Worm (Caenorhabditis elegans) whole organism, L3 larva: ENCODE measurements around the gene fbxb-75.

ENCODE experiments used
- R02D3.7 ChIP-seq: fragments of 150-350 bp; optimal IDR thresholded peaks from 2 replicates; lab custom pipeline; 2014; ENCODE audit warnings: missing biosample characterization, missing genetic modification characterization
- aly-2 ChIP-seq: fragments of 150-350 bp; optimal IDR thresholded peaks from 2 replicates; lab custom pipeline; 2014; ENCODE audit warnings: missing biosample characterization, missing genetic modification characterization
- ama-1 ChIP-seq: fragments of 150-350 bp; optimal IDR thresholded peaks from 2 replicates; lab custom pipeline; 2018
- egl-27 ChIP-seq: sonication (generic microtip); optimal IDR thresholded peaks from 4 replicates; lab custom pipeline; 2017; ENCODE audit warnings: missing biosample characterization, missing genetic modification reagents, missing genetic modification characterization
- egl-5 ChIP-seq: fragments of 150-350 bp; optimal IDR thresholded peaks from 2 replicates; lab custom pipeline; 2017; ENCODE audit warnings: missing biosample characterization, missing genetic modification reagents, missing genetic modification characterization, inconsistent platforms
- elt-1 ChIP-seq: fragments of 150-350 bp; optimal IDR thresholded peaks from 2 replicates; lab custom pipeline; 2014; ENCODE audit warnings: missing biosample characterization, missing genetic modification characterization
- fkh-10 ChIP-seq: sonication (generic microtip); optimal IDR thresholded peaks from 2 replicates; lab custom pipeline; 2017; ENCODE audit warnings: missing biosample characterization, missing genetic modification reagents, missing genetic modification characterization
- fkh-2 ChIP-seq: fragments of 150-350 bp; optimal IDR thresholded peaks from 2 replicates; lab custom pipeline; 2014; ENCODE audit warnings: missing biosample characterization, missing genetic modification reagents, missing genetic modification characterization
- fos-1 ChIP-seq: fragments of 150-350 bp; optimal IDR thresholded peaks from 2 replicates; lab custom pipeline; 2014; ENCODE audit warnings: missing biosample characterization, missing genetic modification characterization
- hmg-11 ChIP-seq: sonication (generic microtip); optimal IDR thresholded peaks from 2 replicates; lab custom pipeline; 2016; ENCODE audit warnings: missing genetic modification characterization, missing compliant biosample characterization
- jun-1 ChIP-seq: fragments of 150-350 bp; optimal IDR thresholded peaks from 2 replicates; lab custom pipeline; 2014; ENCODE audit warnings: missing biosample characterization, missing genetic modification reagents, missing genetic modification characterization
- lin-15B ChIP-seq: fragments of 150-350 bp; optimal IDR thresholded peaks from 2 replicates; lab custom pipeline; 2014; ENCODE audit warnings: missing biosample characterization, missing genetic modification characterization
- lin-39 ChIP-seq: fragments of 150-350 bp; optimal IDR thresholded peaks from 2 replicates; lab custom pipeline; 2018; ENCODE audit warnings: missing biosample characterization, missing genetic modification reagents, missing genetic modification characterization
- lsy-12 ChIP-seq: sonication (generic microtip); optimal IDR thresholded peaks from 2 replicates; lab custom pipeline; 2016; ENCODE audit warnings: mild to moderate bottlenecking, missing genetic modification characterization, missing compliant biosample characterization
- mdl-1 ChIP-seq: fragments of 150-350 bp; optimal IDR thresholded peaks from 2 replicates; lab custom pipeline; 2014; ENCODE audit warnings: missing biosample characterization, missing genetic modification characterization
- mml-1 ChIP-seq: fragments of 150-350 bp; sonication (generic microtip); optimal IDR thresholded peaks from 3 replicates; lab custom pipeline; 2014; ENCODE audit warnings: missing biosample characterization, missing genetic modification characterization
- nfya-1 ChIP-seq: sonication (generic microtip); optimal IDR thresholded peaks from 2 replicates; lab custom pipeline; 2017; ENCODE audit warnings: missing genetic modification characterization, mild to moderate bottlenecking, missing compliant biosample characterization, antibody characterized with exemption, moderate library complexity; ENCODE audit not compliant: insufficient read depth
- nhr-23 ChIP-seq: fragments of 150-350 bp; optimal IDR thresholded peaks from 2 replicates; lab custom pipeline; 2014; ENCODE audit warnings: missing biosample characterization, missing genetic modification reagents, missing genetic modification characterization
- nhr-237 ChIP-seq: fragments of 150-350 bp; optimal IDR thresholded peaks from 2 replicates; lab custom pipeline; 2014; ENCODE audit warnings: missing biosample characterization, missing genetic modification characterization
- nhr-25 ChIP-seq: sonication (generic microtip); optimal IDR thresholded peaks from 2 replicates; lab custom pipeline; 2017; ENCODE audit warnings: missing biosample characterization, missing genetic modification characterization
- nhr-28 ChIP-seq: fragments of 150-350 bp; optimal IDR thresholded peaks from 2 replicates; lab custom pipeline; 2014; ENCODE audit warnings: missing biosample characterization, missing genetic modification characterization
- nhr-43 ChIP-seq: sonication (generic microtip); optimal IDR thresholded peaks from 2 replicates; lab custom pipeline; 2016; ENCODE audit warnings: mild to moderate bottlenecking, missing genetic modification characterization, missing compliant biosample characterization; ENCODE audit not compliant: poor library complexity, severe bottlenecking
- nhr-67 ChIP-seq: fragments of 150-350 bp; optimal IDR thresholded peaks from 2 replicates; lab custom pipeline; 2014; ENCODE audit warnings: missing biosample characterization, missing genetic modification characterization
- nhr-76 ChIP-seq: fragments of 150-350 bp; sonication (generic microtip); optimal IDR thresholded peaks from 5 replicates; lab custom pipeline; 2014; ENCODE audit warnings: missing biosample characterization, missing genetic modification characterization
- nhr-77 ChIP-seq: fragments of 150-350 bp; optimal IDR thresholded peaks from 2 replicates; lab custom pipeline; 2014; ENCODE audit warnings: missing biosample characterization, missing genetic modification characterization
- pha-4 ChIP-seq: fragments of 150-350 bp; optimal IDR thresholded peaks from 2 replicates; lab custom pipeline; 2014; ENCODE audit warnings: missing biosample characterization, missing genetic modification reagents, missing genetic modification characterization
- unc-39 ChIP-seq: sonication (generic microtip); optimal IDR thresholded peaks from 4 replicates; lab custom pipeline; 2017; ENCODE audit warnings: missing biosample characterization, missing genetic modification characterization
- ztf-11 ChIP-seq: fragments of 150-350 bp; optimal IDR thresholded peaks from 2 replicates; lab custom pipeline; 2014; ENCODE audit warnings: missing biosample characterization, missing genetic modification characterization
- ztf-4 ChIP-seq: fragments of 150-350 bp; optimal IDR thresholded peaks from 2 replicates; lab custom pipeline; 2014; ENCODE audit warnings: missing biosample characterization, missing genetic modification characterization

fbxb-75 gene

DNA sequence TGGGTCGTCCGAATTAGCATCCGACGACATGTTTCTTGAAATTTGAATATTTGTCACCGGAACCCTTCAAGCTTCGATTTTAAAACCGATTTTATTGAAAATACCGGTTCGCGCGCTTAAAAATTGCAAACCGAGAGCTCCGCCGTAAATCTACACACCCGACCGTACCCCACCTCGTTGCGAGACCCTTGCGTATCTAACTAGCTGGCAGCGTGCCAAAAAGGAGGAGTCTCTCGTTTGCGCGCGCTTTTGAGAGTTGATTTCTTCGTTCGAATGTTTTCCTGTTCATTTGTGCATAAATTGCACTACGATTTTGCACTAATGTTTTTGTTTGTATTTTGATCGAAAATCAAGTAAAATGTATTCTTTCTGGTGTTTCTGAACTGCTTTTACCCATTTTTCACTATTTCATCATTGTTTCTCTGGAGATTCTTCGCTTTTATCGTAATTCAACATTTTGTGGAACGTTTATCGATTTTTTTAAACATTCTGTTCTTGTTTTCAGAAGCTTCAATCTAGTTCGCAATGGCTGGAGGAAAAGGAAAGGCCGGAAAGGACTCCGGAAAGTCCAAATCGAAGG is 4.8 kb upstream of the fbxb-75 start, which contains the start of the genes wapl-1 and htz-1 (continued):
- TF ChIP-seq fkh-10 (GFP tag; lab: Kevin White, UChicago) (peak; percentile 84), nhr-237 (no peak), elt-1 (tag; lab: Kevin White, UChicago) (peak; percentile 81), nhr-67 (no peak), aly-2 (tag; lab: Kevin White, UChicago) (no peak), unc-39 (tag; lab: Kevin White, UChicago) (no peak), pha-4 (tag; lab: Kevin White, UChicago) (peak; percentile 99), R02D3.7 (peak; percentile 99), nhr-43 (tag; lab: Kevin White, UChicago) (peak; percentile 88), fkh-2 (tag; lab: Kevin White, UChicago) (peak; percentile 26), egl-27 (tag; lab: Kevin White, UChicago) (peak; percentile 76), hmg-11 (tag; lab: Kevin White, UChicago) (peak; percentile 90), fos-1 (tag; lab: Kevin White, UChicago) (peak; percentile 69), lsy-12 (tag; lab: Kevin White, UChicago) (peak; percentile 94), nhr-77 (tag; lab: Kevin White, UChicago) (peak; percentile 69), lin-15B (tag; lab: Kevin White, UChicago) (peak; percentile 97), ztf-4 (tag; lab: Kevin White, UChicago) (peak; percentile 63), egl-5 (peak; percentile 24), nfya-1 (tag; lab: Kevin White, UChicago) (peak; percentile 99), lin-39 (tag; lab: Kevin White, UChicago) (peak; percentile 99), nhr-28 (tag; lab: Kevin White, UChicago) (no peak)
- TF ChIP-seq, all 47 proteins: peak for 33

DNA sequence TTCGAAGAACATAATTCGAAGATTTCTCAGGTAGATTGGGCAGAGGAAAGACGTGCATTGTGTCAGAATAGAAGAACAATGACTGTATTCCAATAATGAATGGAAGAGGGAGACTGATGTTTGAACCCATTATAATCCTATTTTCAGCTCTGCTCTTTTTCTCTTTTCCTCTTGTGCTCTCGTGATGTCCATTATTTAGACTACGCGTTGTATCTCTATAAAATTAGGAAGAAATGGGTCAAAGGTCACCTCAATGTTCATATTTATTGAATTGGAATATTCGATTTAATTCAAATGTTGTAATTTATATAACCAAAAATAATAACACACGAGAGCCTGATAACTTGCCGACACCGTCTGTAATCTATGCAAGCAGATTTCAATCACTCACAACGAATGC is 1.8 kb downstream of the fbxb-75 start, which contains the start of gene fbxb-74:
Gene fbxb-74, minus strand, starts transcription at position 101 of the 400 bp plus-strand sequence.
- no peak for TF ChIP-seq nhr-43 (tag; lab: Kevin White, UChicago)
- no peak for TF ChIP-seq egl-27 (tag; lab: Kevin White, UChicago)
- no peak for TF ChIP-seq nhr-23 (tag; lab: Kevin White, UChicago)
- TF ChIP-seq nhr-76 (tag; lab: Kevin White, UChicago) = no peak
- TF ChIP-seq nhr-67 = no peak
- no peak for TF ChIP-seq jun-1 (tag; lab: Kevin White, UChicago)
- TF ChIP-seq ama-1 = no peak
- no peak for TF ChIP-seq ztf-11 (tag; lab: Kevin White, UChicago)
- TF ChIP-seq mml-1 (tag; lab: Kevin White, UChicago) = no peak
- TF ChIP-seq, all 47 proteins: peak for 0

DNA sequence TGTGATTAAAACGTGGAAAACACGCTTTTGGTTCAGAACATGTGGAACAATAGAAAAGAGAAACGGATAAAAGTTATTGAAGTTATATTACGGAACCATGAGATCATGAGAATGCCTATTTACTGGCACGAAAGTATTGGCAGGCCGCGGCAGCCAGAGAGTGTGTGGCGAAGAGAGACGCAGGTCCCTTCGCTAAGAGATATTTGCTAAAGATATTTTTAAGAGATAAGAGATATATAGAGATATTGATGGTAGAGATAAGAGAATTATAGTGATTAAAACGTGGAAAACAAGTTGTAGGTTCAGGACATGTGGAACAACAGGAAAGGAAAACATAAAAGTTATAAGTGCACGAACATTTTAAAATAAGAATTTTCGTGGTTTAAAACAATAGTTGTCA is 3.2 kb downstream of the fbxb-75 start:
- TF ChIP-seq unc-39 (tag; lab: Kevin White, UChicago) (no peak), fos-1 (tag; lab: Kevin White, UChicago) (no peak), nhr-23 (tag; lab: Kevin White, UChicago) (peak; percentile 20), elt-1 (tag; lab: Kevin White, UChicago) (peak; percentile 81), nhr-28 (tag; lab: Kevin White, UChicago) (no peak)

DNA sequence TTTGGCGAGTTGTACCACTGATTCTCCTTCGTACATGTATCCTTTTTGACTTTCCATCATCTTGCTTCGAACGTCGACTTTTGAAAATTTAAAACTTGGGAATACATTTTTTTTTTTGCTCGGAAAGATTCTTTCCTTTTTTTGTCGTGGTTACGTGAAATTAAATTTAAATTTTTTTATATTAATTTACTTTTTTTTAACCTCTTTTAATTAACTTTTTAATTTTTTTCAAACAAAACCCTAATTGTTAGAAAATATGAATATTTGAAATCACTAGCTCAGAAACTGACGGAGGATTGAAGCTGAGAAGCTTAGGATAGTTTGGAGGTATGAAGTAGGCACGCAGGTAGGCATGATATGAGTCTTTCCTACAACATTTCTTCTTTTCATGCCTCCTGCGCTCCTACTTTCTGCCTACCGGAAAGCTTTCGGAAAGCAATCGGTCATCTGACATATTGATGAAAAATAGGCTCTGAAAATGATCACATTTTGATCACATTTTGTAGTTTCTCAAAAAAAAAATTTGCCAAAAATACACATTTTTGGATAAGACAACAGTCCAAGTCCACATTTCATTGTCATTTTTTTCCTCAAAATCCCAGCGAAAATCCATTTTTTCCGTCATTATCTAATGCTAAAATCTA is 6.4 kb downstream of the fbxb-75 start, which contains the start of the genes R08C7.8 and R08C7.4:
Gene R08C7.8, minus strand, starts transcription at position 101 of the 644 bp plus-strand sequence.
Gene R08C7.4, plus strand, starts transcription at position 594 of the 644 bp plus-strand sequence.
- no peak for TF ChIP-seq pha-4 (tag; lab: Kevin White, UChicago)
- TF ChIP-seq hmg-11 (tag; lab: Kevin White, UChicago) = no peak
- no peak for TF ChIP-seq elt-1 (tag; lab: Kevin White, UChicago)
- TF ChIP-seq, all 47 proteins: peak for 0

DNA sequence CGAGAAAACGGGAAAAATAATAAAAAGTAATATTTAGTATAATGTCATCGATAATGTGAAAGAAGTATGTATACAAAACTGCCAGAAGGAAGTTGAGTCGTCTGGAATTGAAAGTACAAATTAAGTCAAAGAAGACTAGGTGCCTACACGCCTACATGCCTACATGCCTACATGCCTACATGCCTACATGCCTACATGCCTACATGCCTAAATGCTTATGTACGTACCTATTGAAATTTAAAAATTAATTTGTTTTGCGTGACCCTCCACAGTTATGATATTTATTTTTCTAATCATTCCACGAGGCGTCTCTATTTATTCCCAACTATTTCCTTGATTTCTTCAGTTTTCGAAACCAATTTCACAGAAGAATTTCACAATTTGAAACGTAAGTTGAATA is 11.1 kb downstream of the fbxb-75 start, which contains the start of the genes str-185 and R08C7.5:
Gene str-185, minus strand, starts transcription at position 101 of the 400 bp plus-strand sequence.
Gene R08C7.5, plus strand, starts transcription at position 329 of the 400 bp plus-strand sequence.
- TF ChIP-seq mml-1 (tag; lab: Kevin White, UChicago) = no peak
- no peak for TF ChIP-seq nhr-76 (tag; lab: Kevin White, UChicago)
- no peak for TF ChIP-seq unc-39 (tag; lab: Kevin White, UChicago)
- no peak for TF ChIP-seq mdl-1 (tag; lab: Kevin White, UChicago)
- TF ChIP-seq nhr-43 (tag; lab: Kevin White, UChicago) = no peak
- no peak for TF ChIP-seq nhr-77 (tag; lab: Kevin White, UChicago)
- no peak for TF ChIP-seq nhr-23 (tag; lab: Kevin White, UChicago)
- no peak for TF ChIP-seq nhr-25 (tag; lab: Kevin White, UChicago)
